Worm (Caenorhabditis elegans): ENCODE measurements around the gene T24A6.16.
"Not testable (repeated sequence)": the region's sequence is repeated elsewhere in the genome, so short reads cannot be mapped to it uniquely, and the experiment has no call there.

DNA sequence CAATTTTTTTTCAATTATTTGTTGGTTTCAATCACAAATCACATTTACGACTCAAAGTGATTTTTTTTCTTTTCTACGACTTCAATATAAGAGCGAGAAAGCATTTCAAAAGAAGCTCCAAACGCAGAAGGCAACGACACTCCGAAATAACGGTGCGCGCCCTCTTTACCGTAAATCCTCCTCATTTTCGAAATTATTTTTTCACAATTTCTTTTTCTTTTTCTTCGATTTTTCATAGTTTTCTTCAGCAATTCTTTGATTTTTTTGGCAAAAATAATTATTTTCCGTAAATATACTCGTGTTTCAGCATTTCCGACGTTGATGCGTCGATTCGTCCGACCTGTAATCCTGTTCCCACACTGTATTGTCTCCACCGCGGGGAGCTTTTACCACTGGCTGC, 8.0 kb upstream of the T24A6.16 start, which contains the start of gene F40C5.2:
- not testable (repeated sequence) for TF ChIP-seq F49E8.2 (tag; optimal IDR thresholded peaks at IDR 0.05; ENCODE audit: borderline replicate concordance); dpl-1 (GFP tag; optimal IDR thresholded peaks at IDR 0.05); snpc-4 (tag; optimal IDR thresholded peaks at IDR 0.05); zag-1 (tag; optimal IDR thresholded peaks at IDR 0.05); lin-13 (GFP tag; optimal IDR thresholded peaks at IDR 0.05); jun-1 (tag; optimal IDR thresholded peaks at IDR 0.05); fkh-10 (GFP tag; optimal IDR thresholded peaks at IDR 0.05); lir-3 (tag; optimal IDR thresholded peaks at IDR 0.05); ztf-11 (tag; optimal IDR thresholded peaks at IDR 0.05)

Measured in whole organism, L4 larva.